Worm (Caenorhabditis elegans) whole organism, young adult: ENCODE data around the gene Y73B6BL.44.

ENCODE experiments used
- ama-1 ChIP-seq, 3 experiments: fragments of 150-350 bp in 1 of 3; sonication (generic microtip) in 2 of 3; optimal IDR thresholded peaks; 2 replicates each; lab custom pipeline; 2014 to 2018; ENCODE audit warnings: missing biosample characterization in 2 of 3, missing genetic modification characterization in 2 of 3, missing genetic modification reagents in 2 of 3
- bed-2 ChIP-seq: fragments of 200-800 bp; sonication (Bioruptor generic); IDR thresholded peaks from 2 replicates; pipeline ENCODE4 v1.3.6; 2022; ENCODE audit warnings: missing genetic modification reagents, missing genetic modification characterization, missing compliant biosample characterization

DNA sequence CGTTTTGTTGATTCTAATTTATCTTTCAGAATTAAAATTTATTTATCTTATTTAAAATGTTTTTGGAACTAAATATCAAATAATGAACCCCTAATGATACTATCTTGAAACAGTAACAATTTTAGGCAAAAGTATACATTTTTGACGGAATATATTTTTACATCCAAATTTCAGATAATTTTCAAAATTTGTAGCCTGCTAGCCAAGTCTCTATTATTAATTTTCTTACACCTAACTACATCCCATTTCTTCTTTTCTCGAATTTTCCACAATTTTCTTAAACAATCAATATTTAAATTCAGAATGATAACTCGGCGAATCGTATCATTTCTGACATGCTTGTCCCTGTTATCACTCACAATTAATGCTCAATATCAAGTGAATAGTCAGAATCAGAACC, 13.0 kb downstream of the Y73B6BL.44 start, which contains the start of gene pqn-89:
- no peak for TF ChIP-seq ama-1 (optimal IDR thresholded peaks at IDR 0.05; lab: Kevin White, UChicago)
- TF ChIP-seq ama-1 (GFP tag; optimal IDR thresholded peaks at IDR 0.05; lab: Kevin White, UChicago), result no peak
- no peak for TF ChIP-seq bed-2 (GFP tag; lab: Robert Waterston, UW)
